Worm (Caenorhabditis elegans) whole organism, L2 larva: ENCODE results near the gene arrd-13.

Experiments
- aly-2 ChIP-seq: fragments of 150-350 bp; optimal IDR thresholded peaks from 2 replicates; lab custom pipeline; 2014; ENCODE audit warnings: missing biosample characterization, missing genetic modification characterization
- blmp-1 ChIP-seq: sonication (generic microtip); optimal IDR thresholded peaks from 2 replicates; lab custom pipeline; 2017; ENCODE audit warnings: missing genetic modification characterization, mild to moderate bottlenecking, missing compliant biosample characterization, antibody characterized with exemption, moderate library complexity; ENCODE audit not compliant: insufficient read depth
- ceh-82 ChIP-seq: fragments of 150-350 bp; optimal IDR thresholded peaks from 2 replicates; lab custom pipeline; 2014; ENCODE audit warnings: missing biosample characterization, missing genetic modification characterization
- egl-27 ChIP-seq: sonication (generic microtip); optimal IDR thresholded peaks from 3 replicates; lab custom pipeline; 2017; ENCODE audit warnings: missing biosample characterization, missing genetic modification reagents, missing genetic modification characterization
- lin-39 ChIP-seq: fragments of 150-350 bp; optimal IDR thresholded peaks from 2 replicates; lab custom pipeline; 2014; ENCODE audit warnings: missing biosample characterization, missing genetic modification reagents, missing genetic modification characterization
- nhr-11 ChIP-seq: fragments of 150-350 bp; optimal IDR thresholded peaks from 2 replicates; lab custom pipeline; 2014; ENCODE audit warnings: missing biosample characterization, missing genetic modification characterization
- nhr-77 ChIP-seq: fragments of 150-350 bp; optimal IDR thresholded peaks from 2 replicates; lab custom pipeline; 2014; ENCODE audit warnings: missing biosample characterization, missing genetic modification characterization

DNA sequence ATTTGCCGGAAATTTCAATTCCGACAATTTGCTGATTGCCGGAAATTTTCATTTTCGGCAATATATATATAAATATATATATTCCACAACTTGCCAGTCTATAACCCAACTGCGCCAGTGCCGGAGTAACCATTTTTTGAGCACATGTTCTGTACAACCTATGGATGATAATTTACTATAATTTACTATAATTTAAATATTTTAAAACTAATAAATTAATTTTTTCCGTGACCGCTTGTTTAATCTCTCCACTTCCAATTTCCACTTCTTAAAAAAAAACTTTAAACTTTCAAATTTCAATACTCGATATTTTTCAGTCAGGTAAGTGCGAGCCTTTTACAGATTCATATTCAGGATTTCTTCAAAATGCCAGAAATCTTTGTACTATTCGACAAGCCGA is 7.7 kb downstream of the arrd-13 start, which contains the start of gene arrd-12:
- TF ChIP-seq lin-39 (no peak), nhr-11 (tag; lab: Kevin White, UChicago) (no peak), egl-27 (no peak), nhr-77 (no peak), ceh-82 (tag; lab: Kevin White, UChicago) (no peak), blmp-1 (tag; lab: Kevin White, UChicago) (no peak), aly-2 (tag; lab: Kevin White, UChicago) (no peak)
